Fruit fly (Drosophila melanogaster) whole organism, adult: Measurements from ENCODE around the gene CG2157.

ENCODE experiments used
- CG11617 ChIP-seq: fragments of 200-800 bp; sonication (Bioruptor generic); optimal IDR thresholded peaks from 2 replicates; lab custom pipeline; 2017; ENCODE audit warnings: mild to moderate bottlenecking, missing biosample characterization, missing genetic modification reagents, missing genetic modification characterization
- CG1620 ChIP-seq: fragments of 200-800 bp; sonication (Bioruptor generic); optimal IDR thresholded peaks from 2 replicates; lab custom pipeline; 2016; ENCODE audit warnings: missing biosample characterization, missing genetic modification characterization
- CG33017 ChIP-seq: fragments of 200-800 bp; sonication (Bioruptor generic); optimal IDR thresholded peaks from 2 replicates; lab custom pipeline; 2018; ENCODE audit warnings: missing biosample characterization, mild to moderate bottlenecking, missing genetic modification characterization, moderate library complexity
- CG5204 ChIP-seq: fragments of 200-800 bp; sonication (Bioruptor generic); optimal IDR thresholded peaks from 2 replicates; lab custom pipeline; 2016; ENCODE audit warnings: missing biosample characterization, missing genetic modification characterization
- CG7101 ChIP-seq: fragments of 200-800 bp; sonication (Bioruptor generic); optimal IDR thresholded peaks from 2 replicates; lab custom pipeline; 2018; ENCODE audit warnings: missing biosample characterization, mild to moderate bottlenecking, missing genetic modification characterization, moderate library complexity
- Clk ChIP-seq: fragments of 200-800 bp; sonication (Bioruptor generic); optimal IDR thresholded peaks from 2 replicates; lab custom pipeline; 2017; ENCODE audit warnings: missing biosample characterization, missing genetic modification characterization
- Crg-1 ChIP-seq: fragments of 200-800 bp; sonication (Bioruptor generic); optimal IDR thresholded peaks from 2 replicates; lab custom pipeline; 2016; ENCODE audit warnings: missing biosample characterization, missing genetic modification characterization
- Mnt ChIP-seq: fragments of 200-800 bp; sonication (Bioruptor generic); optimal IDR thresholded peaks from 2 replicates; lab custom pipeline; 2016; ENCODE audit warnings: missing biosample characterization, mild to moderate bottlenecking, missing genetic modification characterization
- bab1 ChIP-seq: fragments of 200-800 bp; sonication (Bioruptor generic); optimal IDR thresholded peaks from 3 replicates; lab custom pipeline; 2019; ENCODE audit warnings: missing biosample characterization, mild to moderate bottlenecking, missing genetic modification characterization, moderate library complexity
- kay ChIP-seq: fragments of 200-800 bp; sonication (Bioruptor generic); peaks from one replicate; lab custom pipeline; 2016; ENCODE audit warnings: missing biosample characterization, missing genetic modification characterization, borderline replicate concordance
- pad ChIP-seq: fragments of 200-800 bp; sonication (Bioruptor generic); optimal IDR thresholded peaks from 3 replicates; lab custom pipeline; 2017; ENCODE audit warnings: missing biosample characterization, missing genetic modification characterization, mild to moderate bottlenecking, moderate library complexity, missing genetic modification reagents
- toe ChIP-seq: fragments of 200-800 bp; sonication (Bioruptor generic); optimal IDR thresholded peaks from 2 replicates; lab custom pipeline; 2016; ENCODE audit warnings: missing biosample characterization, missing genetic modification characterization

DNA sequence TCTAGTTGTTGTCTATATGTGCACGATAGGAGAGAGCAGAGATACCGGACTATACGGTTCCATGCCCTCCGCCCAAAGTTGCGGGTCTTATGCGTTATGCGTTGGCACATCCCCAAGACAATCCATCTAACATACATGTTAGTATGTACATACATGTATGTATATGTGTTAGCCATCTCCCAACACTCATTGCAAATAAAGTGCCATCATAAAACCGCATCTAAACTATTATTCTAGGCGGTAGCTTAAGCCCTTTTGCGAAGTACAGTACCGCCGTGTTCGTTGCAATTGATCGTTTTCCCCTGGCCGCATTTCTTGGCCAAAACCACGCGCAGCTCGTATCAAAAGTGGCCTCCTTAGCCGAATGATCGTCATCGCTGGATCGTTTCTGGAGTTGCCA, 17.3 kb downstream of the CG2157 start:
- peak; percentile 42 for TF ChIP-seq CG7101 (tag; lab: Kevin White, UChicago)
- no peak for TF ChIP-seq CG33017 (tag; lab: Kevin White, UChicago)
- no peak for TF ChIP-seq kay (GFP tag; lab: Kevin White, UChicago)
- TF ChIP-seq CG5204 (GFP tag; lab: Kevin White, UChicago): no peak
- peak; percentile 21 for TF ChIP-seq pad (GFP tag; lab: Kevin White, UChicago)
- TF ChIP-seq CG11617: peak; percentile 43
- TF ChIP-seq Crg-1 (GFP tag; lab: Kevin White, UChicago): no peak
- no peak for TF ChIP-seq Clk
- no peak for TF ChIP-seq CG1620 (GFP tag; lab: Kevin White, UChicago)
- peak; percentile 3 for TF ChIP-seq Mnt (GFP tag; lab: Kevin White, UChicago)
- no peak for TF ChIP-seq toe (GFP tag; lab: Kevin White, UChicago)
- TF ChIP-seq bab1 (GFP tag; lab: Kevin White, UChicago): no peak
